Worm (Caenorhabditis elegans): Measurements from ENCODE around the gene F40G9.15.

ce11 chrIII:227033-227432, 44.9 kb downstream of the F40G9.15 start:
- TF ChIP-seq him-1 (tag; optimal IDR thresholded peaks at IDR 0.05) (no peak), W03F9.2 (tag; optimal IDR thresholded peaks at IDR 0.05) (no peak), dao-5 (tag; optimal IDR thresholded peaks at IDR 0.05) (no peak)

Data from whole organism, L4/young adult.